Worm (Caenorhabditis elegans) whole organism, early embryonic: ENCODE results near the gene C15C8.6.

ENCODE experiments used
- B0310.2 ChIP-seq: sonication (generic microtip); optimal IDR thresholded peaks from 2 replicates; lab custom pipeline; 2016; ENCODE audit warnings: mild to moderate bottlenecking, missing genetic modification characterization, missing compliant biosample characterization
- F13C5.2 ChIP-seq: sonication (generic microtip); optimal IDR thresholded peaks from 2 replicates; lab custom pipeline; 2017; ENCODE audit warnings: mild to moderate bottlenecking, missing genetic modification characterization, inconsistent platforms, missing compliant biosample characterization
- aly-1 ChIP-seq: sonication (generic microtip); optimal IDR thresholded peaks from 2 replicates; lab custom pipeline; 2016; ENCODE audit warnings: missing genetic modification characterization, missing compliant biosample characterization
- ama-1 ChIP-seq: fragments of 150-350 bp; optimal IDR thresholded peaks from 2 replicates; lab custom pipeline; 2014
- ceh-13 ChIP-seq: fragments of 200-800 bp; sonication (Bioruptor generic); optimal IDR thresholded peaks from 2 replicates; lab custom pipeline; 2018; ENCODE audit warnings: mild to moderate bottlenecking, missing genetic modification characterization, missing compliant biosample characterization
- ceh-36 ChIP-seq: sonication (generic microtip); optimal IDR thresholded peaks from 2 replicates; lab custom pipeline; 2016; ENCODE audit warnings: missing genetic modification characterization, inconsistent platforms, missing compliant biosample characterization
- ets-7 ChIP-seq: sonication (generic microtip); optimal IDR thresholded peaks from 2 replicates; lab custom pipeline; 2016; ENCODE audit warnings: missing genotype, missing genetic modification characterization, missing compliant biosample characterization
- flt-1 ChIP-seq: fragments of 200-800 bp; sonication (Bioruptor generic); IDR thresholded peaks from 2 replicates; pipeline ENCODE4 v1.3.6; 2022; ENCODE audit warnings: missing genetic modification characterization, missing compliant biosample characterization
- hmbx-1 ChIP-seq: sonication (generic microtip); optimal IDR thresholded peaks from 2 replicates; lab custom pipeline; 2016; ENCODE audit warnings: mild to moderate bottlenecking, missing genetic modification characterization, missing compliant biosample characterization
- hmg-4 ChIP-seq: fragments of 200-800 bp; sonication (Bioruptor generic); optimal IDR thresholded peaks from 2 replicates; lab custom pipeline; 2018; ENCODE audit warnings: mild to moderate bottlenecking, missing genetic modification characterization, missing compliant biosample characterization
- hnd-1 ChIP-seq: sonication (generic microtip); optimal IDR thresholded peaks from 2 replicates; lab custom pipeline; 2016; ENCODE audit warnings: missing genetic modification characterization, missing compliant biosample characterization
- pes-1 ChIP-seq: fragments of 200-800 bp; sonication (Bioruptor generic); IDR thresholded peaks from 2 replicates; pipeline ENCODE4 v1.3.6; 2022; ENCODE audit warnings: missing genetic modification reagents, missing genetic modification characterization, missing compliant biosample characterization
- scrt-1 ChIP-seq: fragments of 200-800 bp; sonication (Bioruptor generic); IDR thresholded peaks from 2 replicates; pipeline ENCODE4 v1.3.6; 2022; ENCODE audit warnings: missing genetic modification characterization, missing compliant biosample characterization
- sea-1 ChIP-seq: fragments of 200-800 bp; sonication (Bioruptor generic); conservative IDR thresholded peaks from 2 replicates; pipeline ENCODE4 v1.3.6; 2022; ENCODE audit warnings: missing genetic modification characterization, missing compliant biosample characterization
- tbx-11 ChIP-seq: fragments of 200-800 bp; sonication (Bioruptor generic); IDR thresholded peaks from 2 replicates; pipeline ENCODE4 v1.3.6; 2022; ENCODE audit warnings: missing genetic modification characterization, missing compliant biosample characterization
- tbx-37 ChIP-seq: fragments of 200-800 bp; sonication (Bioruptor generic); conservative IDR thresholded peaks from 2 replicates; pipeline ENCODE4 v1.3.6; 2022; ENCODE audit warnings: missing genetic modification reagents, missing genetic modification characterization, missing compliant biosample characterization
- tra-4 ChIP-seq: sonication (generic microtip); optimal IDR thresholded peaks from 2 replicates; lab custom pipeline; 2017; ENCODE audit warnings: missing genetic modification characterization, missing compliant biosample characterization

C15C8.6 gene

ce11 chrV:12725893-12726292 lies 25.5 kb downstream of the C15C8.6 start, which contains the start of gene R11D1.12:
Gene R11D1.12, minus strand, starts transcription at chrV:12725993.
- TF ChIP-seq hmg-4 (GFP tag; lab: Kevin White, UChicago) (no peak), F13C5.2 (tag; lab: Kevin White, UChicago) (no peak), ama-1 (no peak), pes-1 (GFP tag; lab: Robert Waterston, UW) (no peak), ceh-13 (GFP tag; lab: Kevin White, UChicago) (no peak), tra-4 (tag; lab: Kevin White, UChicago) (no peak), B0310.2 (tag; lab: Kevin White, UChicago) (no peak), scrt-1 (no peak), tbx-11 (GFP tag; lab: Robert Waterston, UW) (no peak), tbx-37 (no peak), ets-7 (tag; lab: Kevin White, UChicago) (no peak), hnd-1 (tag; lab: Kevin White, UChicago) (no peak), hmbx-1 (tag; lab: Kevin White, UChicago) (no peak), sea-1 (no peak), ceh-36 (no peak), flt-1 (GFP tag; lab: Robert Waterston, UW) (no peak)

ce11 chrV:12719713-12720112 lies 31.6 kb downstream of the C15C8.6 start, which contains the start of gene R11D1.7:
Gene R11D1.7, plus strand, starts transcription at chrV:12720013.
- TF ChIP-seq hmbx-1 (tag; lab: Kevin White, UChicago), result no peak
- TF ChIP-seq ceh-13 (GFP tag; lab: Kevin White, UChicago), result no peak
- TF ChIP-seq hmg-4 (GFP tag; lab: Kevin White, UChicago), result no peak
- TF ChIP-seq tbx-37, result no peak
- no peak for TF ChIP-seq hnd-1 (tag; lab: Kevin White, UChicago)
- no peak for TF ChIP-seq F13C5.2 (tag; lab: Kevin White, UChicago)
- no peak for TF ChIP-seq flt-1 (GFP tag; lab: Robert Waterston, UW)
- no peak for TF ChIP-seq pes-1 (GFP tag; lab: Robert Waterston, UW)
- no peak for TF ChIP-seq B0310.2 (tag; lab: Kevin White, UChicago)
- no peak for TF ChIP-seq tra-4 (tag; lab: Kevin White, UChicago)
- no peak for TF ChIP-seq aly-1

- no peak for TF ChIP-seq ceh-13 (GFP tag; lab: Kevin White, UChicago)
These were observed 32.7 kb downstream of the C15C8.6 start, which contains the start of gene str-181 for ce11 chrV:12718622-12719021. Gene str-181, minus strand, starts transcription at chrV:12718722.

- TF ChIP-seq F13C5.2 (tag; lab: Kevin White, UChicago), result no peak
- no peak for TF ChIP-seq tbx-11 (GFP tag; lab: Robert Waterston, UW)
- no peak for TF ChIP-seq hnd-1 (tag; lab: Kevin White, UChicago)
- no peak for TF ChIP-seq ceh-13 (GFP tag; lab: Kevin White, UChicago)
- no peak for TF ChIP-seq tra-4 (tag; lab: Kevin White, UChicago)
- TF ChIP-seq ets-7 (tag; lab: Kevin White, UChicago), result no peak
- no peak for TF ChIP-seq sea-1
- TF ChIP-seq scrt-1, result no peak
- no peak for TF ChIP-seq tbx-37
- TF ChIP-seq hmbx-1 (tag; lab: Kevin White, UChicago), result no peak
- no peak for TF ChIP-seq flt-1 (GFP tag; lab: Robert Waterston, UW)
- no peak for TF ChIP-seq pes-1 (GFP tag; lab: Robert Waterston, UW)
- no peak for TF ChIP-seq hmg-4 (GFP tag; lab: Kevin White, UChicago)
- TF ChIP-seq ceh-36, result no peak
These were observed 34.9 kb downstream of the C15C8.6 start, which contains the start of gene str-178 for ce11 chrV:12716447-12716846. Gene str-178, minus strand, starts transcription at chrV:12716547.

ce11 chrV:12714120-12714519 lies 37.2 kb downstream of the C15C8.6 start, which contains the start of gene R11D1.4:
Gene R11D1.4, minus strand, starts transcription at chrV:12714220.
- TF ChIP-seq aly-1 (no peak), B0310.2 (tag; lab: Kevin White, UChicago) (no peak), scrt-1 (no peak)

- TF ChIP-seq ceh-36 (no peak), ets-7 (tag; lab: Kevin White, UChicago) (no peak), hmbx-1 (tag; lab: Kevin White, UChicago) (no peak), B0310.2 (tag; lab: Kevin White, UChicago) (no peak), F13C5.2 (tag; lab: Kevin White, UChicago) (no peak), ceh-13 (GFP tag; lab: Kevin White, UChicago) (no peak), aly-1 (no peak), ama-1 (no peak), flt-1 (GFP tag; lab: Robert Waterston, UW) (no peak), sea-1 (no peak), tbx-37 (no peak), hmg-4 (GFP tag; lab: Kevin White, UChicago) (no peak), tbx-11 (GFP tag; lab: Robert Waterston, UW) (no peak)
These were observed 39.3 kb downstream of the C15C8.6 start, which contains the start of gene R11D1.3 for ce11 chrV:12711999-12712398. Gene R11D1.3, minus strand, starts transcription at chrV:12712099.

- no peak for TF ChIP-seq ceh-36
- TF ChIP-seq ets-7 (tag; lab: Kevin White, UChicago), result no peak
- no peak for TF ChIP-seq ama-1
- TF ChIP-seq hmg-4 (GFP tag; lab: Kevin White, UChicago), result no peak
- TF ChIP-seq scrt-1, result no peak
- no peak for TF ChIP-seq pes-1 (GFP tag; lab: Robert Waterston, UW)
These were observed 43.0 kb downstream of the C15C8.6 start, which contains the start of gene R11D1.2 for ce11 chrV:12708305-12708704. Gene R11D1.2, plus strand, starts transcription at chrV:12708605.

ce11 chrV:12706511-12706910 lies 44.8 kb downstream of the C15C8.6 start:
- TF ChIP-seq hmg-4 (GFP tag; lab: Kevin White, UChicago) (no peak), ceh-13 (GFP tag; lab: Kevin White, UChicago) (no peak), F13C5.2 (tag; lab: Kevin White, UChicago) (no peak), ama-1 (no peak), flt-1 (GFP tag; lab: Robert Waterston, UW) (no peak), sea-1 (no peak), hnd-1 (tag; lab: Kevin White, UChicago) (no peak), tbx-11 (GFP tag; lab: Robert Waterston, UW) (no peak), hmbx-1 (tag; lab: Kevin White, UChicago) (no peak), B0310.2 (tag; lab: Kevin White, UChicago) (no peak), ceh-36 (no peak), tbx-37 (no peak)
